Fruit fly (Drosophila melanogaster): Measurements from ENCODE around the gene Sec61alpha.
A peak's percentile ranks its signal among the peaks of the same experiment; 100 is the strongest.

The Sec61alpha gene

dm6 chr2L:6449753-6450152 is 30.6 kb downstream of the Sec61alpha start:
- TF ChIP-seq EcR (GFP tag; optimal IDR thresholded peaks at IDR 0.05) (peak; percentile 80), CG10348 (GFP tag; IDR thresholded peaks at IDR 0.05) (no peak), Snoo (tag; optimal IDR thresholded peaks at IDR 0.05) (no peak)

dm6 chr2L:6448334-6448703 is 32.1 kb downstream of the Sec61alpha start, which contains the start of gene Acox3:
Acox3 (minus strand) TSS chr2L:6448403.
- TF ChIP-seq CG12605 (GFP tag; IDR thresholded peaks at IDR 0.05) (no peak), D1 (tag; optimal IDR thresholded peaks at IDR 0.05) (peak; percentile 38)

dm6 chr2L:6447581-6448333 is 32.6 kb downstream of the Sec61alpha start:
- TF ChIP-seq Pif1B (GFP tag; optimal IDR thresholded peaks at IDR 0.05) (no peak), CG4496 (GFP tag; IDR thresholded peaks at IDR 0.05) (no peak), CG14655 (GFP tag; optimal IDR thresholded peaks at IDR 0.05) (no peak), CG12605 (GFP tag; IDR thresholded peaks at IDR 0.05) (peak; percentile 59; the same call in 1 of the 2 replicates), Pif1A (GFP tag; optimal IDR thresholded peaks at IDR 0.05) (no peak), fd96Ca (GFP tag; IDR thresholded peaks at IDR 0.05) (no peak), CG8301 (tag; optimal IDR thresholded peaks at IDR 0.05) (peak; percentile 25), CG15710 (tag; optimal IDR thresholded peaks at IDR 0.05) (no peak), CG17806 (tag; optimal IDR thresholded peaks at IDR 0.05) (no peak), CG13204 (GFP tag; optimal IDR thresholded peaks at IDR 0.05) (peak; percentile 59), Snoo (tag; optimal IDR thresholded peaks at IDR 0.05) (no peak), gl (tag; optimal IDR thresholded peaks at IDR 0.05) (peak; percentile 21), CG8159 (tag; optimal IDR thresholded peaks at IDR 0.05) (no peak), CG34367 (tag; optimal IDR thresholded peaks at IDR 0.05) (no peak), CG10348 (GFP tag; IDR thresholded peaks at IDR 0.05) (no peak), Ets98B (GFP tag; IDR thresholded peaks at IDR 0.05) (0 out of 2 replicates have a peak, but pooled peaks have one; percentile 9), D1 (tag; optimal IDR thresholded peaks at IDR 0.05) (no peak), CG32121 (GFP tag; IDR thresholded peaks at IDR 0.05) (no peak), rn (GFP tag; IDR thresholded peaks at IDR 0.05) (no peak), CG9948 (tag; optimal IDR thresholded peaks at IDR 0.05) (no peak), EcR (GFP tag; optimal IDR thresholded peaks at IDR 0.05) (peak; percentile 48)

Data from whole organism, pupa.